Worm (Caenorhabditis elegans) whole organism, early embryonic: ENCODE data around the gene daf-11.

Experiments used
- B0310.2 ChIP-seq: sonication (generic microtip); optimal IDR thresholded peaks from 2 replicates; lab custom pipeline; 2016; ENCODE audit warnings: mild to moderate bottlenecking, missing genetic modification characterization, missing compliant biosample characterization
- aly-1 ChIP-seq: sonication (generic microtip); optimal IDR thresholded peaks from 2 replicates; lab custom pipeline; 2016; ENCODE audit warnings: missing genetic modification characterization, missing compliant biosample characterization
- ama-1 ChIP-seq: fragments of 150-350 bp; optimal IDR thresholded peaks from 2 replicates; lab custom pipeline; 2014
- ceh-36 ChIP-seq: sonication (generic microtip); optimal IDR thresholded peaks from 2 replicates; lab custom pipeline; 2016; ENCODE audit warnings: missing genetic modification characterization, inconsistent platforms, missing compliant biosample characterization
- flt-1 ChIP-seq: fragments of 200-800 bp; sonication (Bioruptor generic); IDR thresholded peaks from 2 replicates; pipeline ENCODE4 v1.3.6; 2022; ENCODE audit warnings: missing genetic modification characterization, missing compliant biosample characterization
- hmbx-1 ChIP-seq: sonication (generic microtip); optimal IDR thresholded peaks from 2 replicates; lab custom pipeline; 2016; ENCODE audit warnings: mild to moderate bottlenecking, missing genetic modification characterization, missing compliant biosample characterization
- hmg-4 ChIP-seq: fragments of 200-800 bp; sonication (Bioruptor generic); optimal IDR thresholded peaks from 2 replicates; lab custom pipeline; 2018; ENCODE audit warnings: mild to moderate bottlenecking, missing genetic modification characterization, missing compliant biosample characterization
- hnd-1 ChIP-seq: sonication (generic microtip); optimal IDR thresholded peaks from 2 replicates; lab custom pipeline; 2016; ENCODE audit warnings: missing genetic modification characterization, missing compliant biosample characterization
- pes-1 ChIP-seq: fragments of 200-800 bp; sonication (Bioruptor generic); IDR thresholded peaks from 2 replicates; pipeline ENCODE4 v1.3.6; 2022; ENCODE audit warnings: missing genetic modification reagents, missing genetic modification characterization, missing compliant biosample characterization
- scrt-1 ChIP-seq: fragments of 200-800 bp; sonication (Bioruptor generic); IDR thresholded peaks from 2 replicates; pipeline ENCODE4 v1.3.6; 2022; ENCODE audit warnings: missing genetic modification characterization, missing compliant biosample characterization
- sea-1 ChIP-seq: fragments of 200-800 bp; sonication (Bioruptor generic); conservative IDR thresholded peaks from 2 replicates; pipeline ENCODE4 v1.3.6; 2022; ENCODE audit warnings: missing genetic modification characterization, missing compliant biosample characterization
- tbx-37 ChIP-seq: fragments of 200-800 bp; sonication (Bioruptor generic); conservative IDR thresholded peaks from 2 replicates; pipeline ENCODE4 v1.3.6; 2022; ENCODE audit warnings: missing genetic modification reagents, missing genetic modification characterization, missing compliant biosample characterization
- tra-4 ChIP-seq: sonication (generic microtip); optimal IDR thresholded peaks from 2 replicates; lab custom pipeline; 2017; ENCODE audit warnings: missing genetic modification characterization, missing compliant biosample characterization

DNA sequence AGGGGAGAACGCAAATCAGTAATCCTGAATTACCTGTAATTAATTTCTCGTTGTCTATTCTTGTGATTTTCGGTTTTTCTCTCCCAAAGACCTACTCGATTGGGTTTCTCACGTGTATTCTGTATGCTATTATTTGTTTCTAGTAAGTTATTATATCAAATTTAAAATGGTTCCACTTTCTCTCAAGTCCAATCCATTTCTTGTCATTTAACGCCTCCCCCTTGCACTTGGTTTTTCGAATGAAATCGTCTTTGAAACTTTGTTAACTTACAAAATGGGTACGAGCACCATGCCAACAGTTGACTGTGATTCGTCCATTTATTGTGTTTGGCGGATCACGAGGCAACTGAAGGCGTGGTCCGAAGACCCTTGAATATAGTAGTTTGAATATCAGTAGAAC lies 43.8 kb upstream of the daf-11 start:
- no peak for TF ChIP-seq hmg-4 (GFP tag; lab: Kevin White, UChicago)
- no peak for TF ChIP-seq ama-1 (lab: Kevin White, UChicago)
- no peak for TF ChIP-seq tbx-37 (GFP tag; lab: Robert Waterston, UW)
- no peak for TF ChIP-seq scrt-1 (GFP tag; lab: Robert Waterston, UW)
- TF ChIP-seq flt-1 (GFP tag; lab: Robert Waterston, UW): no peak
- no peak for TF ChIP-seq tra-4 (tag; lab: Kevin White, UChicago)
- no peak for TF ChIP-seq pes-1
- TF ChIP-seq sea-1 (GFP tag; lab: Robert Waterston, UW): no peak
- TF ChIP-seq ceh-36: no peak
- TF ChIP-seq B0310.2 (tag; lab: Kevin White, UChicago): no peak
- no peak for TF ChIP-seq hmbx-1 (tag; lab: Kevin White, UChicago)
- no peak for TF ChIP-seq aly-1
- TF ChIP-seq hnd-1 (tag; lab: Kevin White, UChicago): no peak
